Fruit fly (Drosophila melanogaster) whole organism, embryonic: ENCODE results near the gene CG16758.

Source experiments
- ATbp ChIP-seq: fragments of 200-800 bp; sonication (Bioruptor generic); optimal IDR thresholded peaks from 2 replicates; lab custom pipeline; 2017; ENCODE audit warnings: missing biosample characterization, mild to moderate bottlenecking, missing genetic modification characterization, missing genetic modification reagents
- CG10431 ChIP-seq: fragments of 200-800 bp; sonication (Bioruptor generic); optimal IDR thresholded peaks from 3 replicates; lab custom pipeline; 2018; ENCODE audit warnings: missing biosample characterization, mild to moderate bottlenecking, missing genetic modification characterization
- CG11398 ChIP-seq: fragments of 200-800 bp; sonication (Bioruptor generic); optimal IDR thresholded peaks from 2 replicates; lab custom pipeline; 2016; ENCODE audit warnings: missing biosample characterization, missing genetic modification characterization
- CG12155 ChIP-seq: fragments of 200-800 bp; sonication (Bioruptor generic); optimal IDR thresholded peaks from 3 replicates; lab custom pipeline; 2016; ENCODE audit warnings: missing biosample characterization, missing genetic modification characterization
- CG13296 ChIP-seq: fragments of 200-800 bp; sonication (Bioruptor generic); optimal IDR thresholded peaks from 3 replicates; lab custom pipeline; 2018; ENCODE audit warnings: missing biosample characterization, mild to moderate bottlenecking, missing genetic modification characterization
- CG15479 ChIP-seq: fragments of 200-800 bp; sonication (Bioruptor generic); optimal IDR thresholded peaks from 3 replicates; lab custom pipeline; 2019; ENCODE audit warnings: missing biosample characterization, mild to moderate bottlenecking, missing genetic modification characterization, moderate library complexity
- CG16863 ChIP-seq: fragments of 200-800 bp; sonication (Bioruptor generic); optimal IDR thresholded peaks from 3 replicates; lab custom pipeline; 2016; ENCODE audit warnings: missing biosample characterization, missing genetic modification characterization
- CG17328 ChIP-seq: fragments of 200-800 bp; sonication (Bioruptor generic); IDR thresholded peaks from 2 replicates; pipeline ENCODE4 v1.3.6; 2022; ENCODE audit warnings: missing biosample characterization, missing genetic modification characterization
- CG17359 ChIP-seq: fragments of 200-800 bp; sonication (Bioruptor generic); optimal IDR thresholded peaks from 3 replicates; lab custom pipeline; 2018; ENCODE audit warnings: missing biosample characterization, mild to moderate bottlenecking, missing genetic modification characterization, moderate library complexity
- CG17568 ChIP-seq: fragments of 200-800 bp; sonication (Bioruptor generic); optimal IDR thresholded peaks from 2 replicates; lab custom pipeline; 2018; ENCODE audit warnings: missing biosample characterization, mild to moderate bottlenecking, missing genetic modification characterization, moderate library complexity
- CG32532 ChIP-seq: fragments of 200-800 bp; sonication (Bioruptor generic); IDR thresholded peaks from 2 replicates; pipeline ENCODE4 v1.3.6; 2022; ENCODE audit warnings: missing biosample characterization, missing genetic modification characterization
- CG32767 ChIP-seq: fragments of 200-800 bp; sonication (Bioruptor generic); IDR thresholded peaks from 2 replicates; pipeline ENCODE4 v1.3.6; 2022; ENCODE audit warnings: missing biosample characterization, missing genetic modification characterization
- CG34422 ChIP-seq: fragments of 200-800 bp; sonication (Bioruptor generic); IDR thresholded peaks from 3 replicates; pipeline ENCODE4 v1.3.6; 2022; ENCODE audit warnings: missing biosample characterization, missing genetic modification characterization
- CG3838 ChIP-seq: fragments of 200-800 bp; sonication (Bioruptor generic); optimal IDR thresholded peaks from 3 replicates; lab custom pipeline; 2016; ENCODE audit warnings: missing biosample characterization, missing genetic modification characterization
- CG3847 ChIP-seq: fragments of 200-800 bp; sonication (Bioruptor generic); IDR thresholded peaks from 2 replicates; pipeline ENCODE4 v1.3.6; 2022; ENCODE audit warnings: missing biosample characterization, missing genetic modification characterization
- CG4854 ChIP-seq: fragments of 200-800 bp; sonication (Bioruptor generic); optimal IDR thresholded peaks from 2 replicates; lab custom pipeline; 2016; ENCODE audit warnings: missing biosample characterization, missing genetic modification characterization, inconsistent platforms
- CG5180 ChIP-seq: fragments of 200-800 bp; sonication (Bioruptor generic); optimal IDR thresholded peaks from 3 replicates; lab custom pipeline; 2017; ENCODE audit warnings: missing biosample characterization, missing genetic modification characterization, mild to moderate bottlenecking, moderate library complexity, missing genetic modification reagents
- CG6175 ChIP-seq: fragments of 200-800 bp; sonication (Bioruptor generic); IDR thresholded peaks from 3 replicates; pipeline ENCODE4 v1.3.6; 2022; ENCODE audit warnings: missing biosample characterization, missing genetic modification characterization
- CG6654 ChIP-seq: fragments of 200-800 bp; sonication (Bioruptor generic); optimal IDR thresholded peaks from 2 replicates; lab custom pipeline; 2017; ENCODE audit warnings: missing biosample characterization, mild to moderate bottlenecking, missing genetic modification characterization
- CG6854 ChIP-seq: fragments of 200-800 bp; sonication (Bioruptor generic); optimal IDR thresholded peaks from 3 replicates; lab custom pipeline; 2017; ENCODE audit warnings: missing biosample characterization, mild to moderate bottlenecking, missing genetic modification characterization
- CG8281 ChIP-seq: fragments of 200-800 bp; sonication (Bioruptor generic); optimal IDR thresholded peaks from 2 replicates; lab custom pipeline; 2018; ENCODE audit warnings: missing biosample characterization, mild to moderate bottlenecking, missing genetic modification characterization, moderate library complexity
- Deaf1 ChIP-seq: fragments of 200-800 bp; optimal IDR thresholded peaks from 3 replicates; lab custom pipeline; 2019; ENCODE audit warnings: missing biosample characterization, mild to moderate bottlenecking, missing genetic modification characterization, moderate library complexity
- Dfd ChIP-seq, 2 experiments: fragments of >200 bp; optimal IDR thresholded peaks; 2 replicates each; lab custom pipeline; 2017; ENCODE audit warnings: missing biosample characterization in 2 of 2, missing genetic modification characterization in 2 of 2
- Dip3 ChIP-seq: fragments of 200-800 bp; sonication (Bioruptor generic); optimal IDR thresholded peaks from 3 replicates; lab custom pipeline; 2016; ENCODE audit warnings: missing biosample characterization, missing genetic modification characterization
- Dll ChIP-seq: fragments of 200-800 bp; sonication (Bioruptor generic); IDR thresholded peaks from 4 replicates; pipeline ENCODE4 v1.3.6; 2022; ENCODE audit warnings: missing biosample characterization, missing genetic modification characterization; ENCODE audit not compliant: partially characterized antibody
- Fer2 ChIP-seq: fragments of 200-800 bp; sonication (Bioruptor generic); optimal IDR thresholded peaks from 2 replicates; lab custom pipeline; 2018; ENCODE audit warnings: missing biosample characterization, mild to moderate bottlenecking, missing genetic modification characterization, moderate library complexity
- HmgD ChIP-seq: fragments of 200-800 bp; sonication (Bioruptor generic); optimal IDR thresholded peaks from 3 replicates; lab custom pipeline; 2016; ENCODE audit warnings: missing biosample characterization, missing genetic modification characterization
- MESR4 ChIP-seq: fragments of 200-800 bp; sonication (Bioruptor generic); optimal IDR thresholded peaks from 2 replicates; lab custom pipeline; 2018; ENCODE audit warnings: missing biosample characterization, mild to moderate bottlenecking, missing genetic modification characterization, moderate library complexity
- Mes4 ChIP-seq: fragments of 200-800 bp; sonication (Bioruptor generic); optimal IDR thresholded peaks from 2 replicates; lab custom pipeline; 2016; ENCODE audit warnings: missing biosample characterization, missing genetic modification characterization
- Mrtf ChIP-seq: fragments of 200-800 bp; sonication (Bioruptor generic); IDR thresholded peaks from 3 replicates; pipeline ENCODE4 v1.3.6; 2022; ENCODE audit warnings: missing biosample characterization, missing genetic modification characterization
- Oli ChIP-seq: fragments of 200-800 bp; sonication (Bioruptor generic); optimal IDR thresholded peaks from 2 replicates; lab custom pipeline; 2018; ENCODE audit warnings: missing biosample characterization, mild to moderate bottlenecking, missing genetic modification characterization, moderate library complexity
- Optix ChIP-seq: fragments of 200-800 bp; sonication (Bioruptor generic); IDR thresholded peaks from 3 replicates; pipeline ENCODE4 v1.3.6; 2022; ENCODE audit warnings: missing biosample characterization, missing genetic modification characterization
- Sox102F ChIP-seq: fragments of 200-800 bp; sonication (Bioruptor generic); optimal IDR thresholded peaks from 2 replicates; lab custom pipeline; 2018; ENCODE audit warnings: missing biosample characterization, mild to moderate bottlenecking, missing genetic modification characterization, moderate library complexity
- Xbp1 ChIP-seq: fragments of 200-800 bp; sonication (Bioruptor generic); optimal IDR thresholded peaks from 3 replicates; lab custom pipeline; 2016; ENCODE audit warnings: missing biosample characterization, mild to moderate bottlenecking, missing genetic modification characterization
- ab ChIP-seq: fragments of 200-800 bp; sonication (Bioruptor generic); optimal IDR thresholded peaks from 2 replicates; lab custom pipeline; 2016; ENCODE audit warnings: missing biosample characterization, missing genetic modification characterization
- ase ChIP-seq: fragments of 200-800 bp; sonication (Bioruptor generic); IDR thresholded peaks from 3 replicates; pipeline ENCODE4 v1.3.6; 2022; ENCODE audit warnings: missing biosample characterization, missing genetic modification characterization
- bbx ChIP-seq: fragments of 200-800 bp; sonication (Bioruptor generic); IDR thresholded peaks from 2 replicates; pipeline ENCODE4 v1.3.6; 2022; ENCODE audit warnings: missing biosample characterization, missing genetic modification characterization; ENCODE audit not compliant: partially characterized antibody
- bsh ChIP-seq, 2 experiments: fragments of 200-800 bp; sonication (Bioruptor generic); optimal IDR thresholded peaks; 2 replicates each; lab custom pipeline; 2017 to 2018; ENCODE audit warnings: mild to moderate bottlenecking in 2 of 2, missing biosample characterization in 2 of 2, missing genetic modification characterization in 2 of 2, moderate library complexity in 1 of 2
- dan ChIP-seq: fragments of 200-800 bp; sonication (Bioruptor generic); IDR thresholded peaks from 2 replicates; pipeline ENCODE4 v1.3.6; 2022; ENCODE audit warnings: missing biosample characterization, missing genetic modification characterization
- ewg ChIP-seq: fragments of 200-800 bp; sonication (Bioruptor generic); optimal IDR thresholded peaks from 3 replicates; lab custom pipeline; 2017; ENCODE audit warnings: mild to moderate bottlenecking, missing biosample characterization, missing genetic modification reagents, missing genetic modification characterization
- ind ChIP-seq: fragments of 200-800 bp; sonication (Bioruptor generic); optimal IDR thresholded peaks from 3 replicates; lab custom pipeline; 2016; ENCODE audit warnings: missing biosample characterization, missing genetic modification characterization
- insv ChIP-seq, 2 experiments: fragments of 200-800 bp; sonication (Bioruptor generic); optimal IDR thresholded peaks; 3 replicates each; lab custom pipeline; 2016 to 2018; ENCODE audit warnings: missing biosample characterization in 2 of 2, missing genetic modification characterization in 2 of 2
- lbe ChIP-seq: fragments of 200-800 bp; sonication (Bioruptor generic); optimal IDR thresholded peaks from 2 replicates; lab custom pipeline; 2016; ENCODE audit warnings: missing biosample characterization, mild to moderate bottlenecking, missing genetic modification characterization
- luna ChIP-seq: fragments of 200-800 bp; sonication (Bioruptor generic); optimal IDR thresholded peaks from 2 replicates; lab custom pipeline; 2016; ENCODE audit warnings: missing biosample characterization, missing genetic modification characterization
- mirr ChIP-seq: fragments of 200-800 bp; sonication (Bioruptor generic); optimal IDR thresholded peaks from 3 replicates; lab custom pipeline; 2018; ENCODE audit warnings: missing biosample characterization, mild to moderate bottlenecking, missing genetic modification characterization
- peb ChIP-seq: fragments of 200-800 bp; sonication (Bioruptor generic); IDR thresholded peaks from 2 replicates; pipeline ENCODE4 v1.3.6; 2022; ENCODE audit warnings: missing biosample characterization, missing genetic modification characterization
- prd ChIP-seq, 3 experiments: fragments of >200 bp in 2 of 3; fragments of 200-800 bp in 1 of 3; sonication (Bioruptor generic) in 1 of 3; optimal IDR thresholded peaks in 2 of 3; IDR thresholded peaks in 1 of 3; 2 replicates in 2 of 3; 3 replicates in 1 of 3; pipeline versions ENCODE4 v1.3.6 to Lab custom; 2017 to 2022; ENCODE audit warnings: missing biosample characterization in 1 of 3, missing genetic modification characterization in 1 of 3
- ssp ChIP-seq: fragments of 200-800 bp; sonication (Bioruptor generic); IDR thresholded peaks from 2 replicates; pipeline ENCODE4 v1.3.6; 2022; ENCODE audit warnings: missing biosample characterization, missing genetic modification characterization
- wek ChIP-seq: fragments of 200-800 bp; sonication (Bioruptor generic); optimal IDR thresholded peaks from 3 replicates; lab custom pipeline; 2018; ENCODE audit warnings: missing biosample characterization, mild to moderate bottlenecking, missing genetic modification characterization, moderate library complexity
- zen2 ChIP-seq: fragments of 200-800 bp; sonication (Bioruptor generic); IDR thresholded peaks from 3 replicates; pipeline ENCODE4 v1.3.6; 2022; ENCODE audit warnings: missing biosample characterization, missing genetic modification characterization; ENCODE audit not compliant: partially characterized antibody

CG16758 gene

DNA sequence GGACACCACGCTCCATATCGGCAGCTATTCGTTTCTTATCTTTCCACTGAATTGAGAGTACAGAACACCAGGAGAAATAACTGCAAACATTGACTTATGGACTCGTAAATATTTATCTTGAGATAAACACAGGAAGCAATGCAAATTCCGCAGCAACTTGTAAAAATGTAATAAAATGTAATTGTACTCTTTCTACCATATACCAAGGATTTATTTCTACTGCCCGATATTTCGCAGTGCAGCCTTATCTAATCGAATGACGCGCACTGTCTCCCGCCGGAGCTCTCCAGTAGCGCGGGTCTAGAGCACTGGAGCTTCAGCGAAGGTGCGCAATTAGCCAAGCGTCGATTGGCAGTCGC, 9.2 kb downstream of the CG16758 start (continued):
- TF ChIP-seq ssp (GFP tag; lab: Robert Waterston, UW) (peak; percentile 82), insv (GFP tag; optimal IDR thresholded peaks at IDR 0.05; lab: Kevin White, UChicago) (no peak), CG5180 (GFP tag; lab: Kevin White, UChicago) (peak; percentile 78), peb (GFP tag; lab: Robert Waterston, UW) (peak; percentile 82), bsh (GFP tag; optimal IDR thresholded peaks at IDR 0.05; lab: Kevin White, UChicago) (peak in 1 of 2 experiments; percentile 76), CG3847 (peak; percentile 90), ab (GFP tag; lab: Kevin White, UChicago) (no peak), luna (peak; percentile 84), prd (optimal IDR thresholded peaks at IDR 0.05; lab: Kevin White, UChicago) (no peak), prd (GFP tag; IDR thresholded peaks at IDR 0.05; lab: Robert Waterston, UW) (peak; percentile 93), CG11398 (GFP tag; lab: Kevin White, UChicago) (no peak), HmgD (no peak), Dfd (GFP tag; optimal IDR thresholded peaks at IDR 0.05; lab: Kevin White, UChicago) (no peak), CG17359 (peak; percentile 91), CG17568 (GFP tag; lab: Kevin White, UChicago) (peak; percentile 23), CG4854 (GFP tag; lab: Kevin White, UChicago) (peak; percentile 82), CG6175 (GFP tag; lab: Robert Waterston, UW) (peak; percentile 84), CG12155 (GFP tag; lab: Kevin White, UChicago) (peak; percentile 75), CG32767 (GFP tag; lab: Robert Waterston, UW) (peak; percentile 81), Sox102F (GFP tag; lab: Kevin White, UChicago) (peak; percentile 73), CG15479 (GFP tag; lab: Kevin White, UChicago) (peak; percentile 48), Optix (peak; percentile 80; the same call in 2 of the 3 replicates), Fer2 (peak; percentile 73), CG32532 (GFP tag; lab: Robert Waterston, UW) (peak; percentile 93), zen2 (no peak), ATbp (peak; percentile 35), CG16863 (GFP tag; lab: Kevin White, UChicago) (peak; percentile 50), dan (peak; percentile 66), CG6654 (GFP tag; lab: Kevin White, UChicago) (peak; percentile 60), Oli (peak; percentile 74), ind (GFP tag; lab: Kevin White, UChicago) (peak; percentile 91), mirr (peak; percentile 72), CG8281 (tag; lab: Kevin White, UChicago) (peak; percentile 61), Dip3 (GFP tag; lab: Kevin White, UChicago) (peak; percentile 75), CG34422 (GFP tag; lab: Robert Waterston, UW) (peak; percentile 88), Mes4 (GFP tag; lab: Kevin White, UChicago) (no peak), CG13296 (GFP tag; lab: Kevin White, UChicago) (peak; percentile 91), MESR4 (no peak), Dll (GFP tag; lab: Robert Waterston, UW) (no peak), CG10431 (GFP tag; lab: Kevin White, UChicago) (no peak), Mrtf (GFP tag; lab: Robert Waterston, UW) (peak; percentile 83), wek (GFP tag; lab: Kevin White, UChicago) (no peak), ewg (GFP tag; lab: Kevin White, UChicago) (peak; percentile 42), Deaf1 (peak; percentile 70), CG17328 (GFP tag; lab: Robert Waterston, UW) (peak; percentile 85), bbx (GFP tag; lab: Robert Waterston, UW) (no peak), CG3838 (GFP tag; lab: Kevin White, UChicago) (peak; percentile 30), lbe (GFP tag; lab: Kevin White, UChicago) (peak; percentile 84), CG6854 (GFP tag; lab: Kevin White, UChicago) (peak; percentile 86), Xbp1 (GFP tag; lab: Kevin White, UChicago) (peak; percentile 74), ase (GFP tag; lab: Robert Waterston, UW) (peak; percentile 88)
